Worm (Caenorhabditis elegans): ENCODE results near the gene efl-3.

DNA sequence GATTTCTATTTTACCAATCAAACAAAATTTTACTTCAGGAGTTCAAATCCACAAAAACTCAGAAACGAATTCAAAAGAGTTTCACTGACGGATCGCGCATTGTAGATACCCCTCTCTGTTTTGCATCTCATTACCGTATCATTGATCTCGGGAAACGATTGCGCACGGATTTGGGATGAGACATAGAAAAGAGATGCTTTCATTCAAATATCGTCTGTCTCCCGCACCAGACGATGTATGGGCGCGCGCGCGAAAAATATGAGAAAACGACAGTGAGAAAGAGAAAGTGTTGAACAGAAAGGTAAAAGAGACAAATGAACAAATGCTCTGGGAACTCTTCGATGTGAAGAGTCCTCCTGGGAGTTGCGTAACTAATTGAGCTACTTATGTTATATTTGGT, 1.5 kb upstream of the efl-3 start:
- TF ChIP-seq snpc-4 (GFP tag; optimal IDR thresholded peaks at IDR 0.05) (no peak), snpc-4 (tag; optimal IDR thresholded peaks at IDR 0.05) (no peak), mcd-1 (GFP tag; IDR thresholded peaks at IDR 0.05) (no peak), pha-4 (tag; optimal IDR thresholded peaks at IDR 0.05) (no peak), unc-62 (GFP tag; optimal IDR thresholded peaks at IDR 0.05) (no peak), nhr-179 (tag; optimal IDR thresholded peaks at IDR 0.05) (no peak)
